Fruit fly (Drosophila melanogaster) whole organism, embryonic: ENCODE data around the gene ovm.

ENCODE experiments used
- BtbVII ChIP-seq: fragments of 200-800 bp; sonication (Bioruptor generic); optimal IDR thresholded peaks from 3 replicates; lab custom pipeline; 2017; ENCODE audit warnings: missing biosample characterization, mild to moderate bottlenecking, missing genetic modification characterization
- CG10147 ChIP-seq: fragments of 200-800 bp; sonication (Bioruptor generic); optimal IDR thresholded peaks from 2 replicates; lab custom pipeline; 2019; ENCODE audit warnings: missing biosample characterization, mild to moderate bottlenecking, missing genetic modification characterization, moderate library complexity
- CG10654 ChIP-seq: fragments of 200-800 bp; sonication (Bioruptor generic); optimal IDR thresholded peaks from 2 replicates; lab custom pipeline; 2016; ENCODE audit warnings: missing biosample characterization, missing genetic modification characterization
- CG10959 ChIP-seq: fragments of 200-800 bp; sonication (Bioruptor generic); IDR thresholded peaks from 2 replicates; pipeline ENCODE4 v1.3.6; 2022; ENCODE audit warnings: missing biosample characterization, missing genetic modification characterization
- CG12236 ChIP-seq: fragments of 200-800 bp; sonication (Bioruptor generic); optimal IDR thresholded peaks from 2 replicates; lab custom pipeline; 2016; ENCODE audit warnings: missing biosample characterization, missing genetic modification characterization
- CG12299 ChIP-seq: fragments of 200-800 bp; sonication (Bioruptor generic); optimal IDR thresholded peaks from 2 replicates; lab custom pipeline; 2018; ENCODE audit warnings: missing biosample characterization, mild to moderate bottlenecking, missing genetic modification characterization
- CG12769 ChIP-seq: fragments of 200-800 bp; sonication (Bioruptor generic); optimal IDR thresholded peaks from 2 replicates; lab custom pipeline; 2019; ENCODE audit warnings: missing biosample characterization, mild to moderate bottlenecking, missing genetic modification characterization, moderate library complexity
- CG14050 ChIP-seq: fragments of 200-800 bp; sonication (Bioruptor generic); IDR thresholded peaks from 3 replicates; pipeline ENCODE4 v1.3.6; 2022; ENCODE audit warnings: missing biosample characterization, missing genetic modification characterization
- CG17361 ChIP-seq: fragments of 200-800 bp; sonication (Bioruptor generic); IDR thresholded peaks from 3 replicates; pipeline ENCODE4 v1.3.6; 2022; ENCODE audit warnings: missing biosample characterization, missing genetic modification characterization
- CG18011 ChIP-seq: fragments of 200-800 bp; sonication (Bioruptor generic); optimal IDR thresholded peaks from 2 replicates; lab custom pipeline; 2017; ENCODE audit warnings: missing biosample characterization, missing genetic modification characterization, mild to moderate bottlenecking, moderate library complexity, missing genotype
- CG18764 ChIP-seq: fragments of 200-800 bp; sonication (Bioruptor generic); optimal IDR thresholded peaks from 3 replicates; lab custom pipeline; 2016; ENCODE audit warnings: missing biosample characterization, missing genetic modification characterization
- CG2120 ChIP-seq: fragments of 200-800 bp; sonication (Bioruptor generic); optimal IDR thresholded peaks from 3 replicates; lab custom pipeline; 2016; ENCODE audit warnings: missing biosample characterization, missing genetic modification characterization
- CG3407 ChIP-seq: fragments of 200-800 bp; sonication (Bioruptor generic); optimal IDR thresholded peaks from 2 replicates; lab custom pipeline; 2018; ENCODE audit warnings: missing biosample characterization, mild to moderate bottlenecking, missing genetic modification characterization
- CG3838 ChIP-seq: fragments of 200-800 bp; sonication (Bioruptor generic); optimal IDR thresholded peaks from 3 replicates; lab custom pipeline; 2016; ENCODE audit warnings: missing biosample characterization, missing genetic modification characterization
- CG4282 ChIP-seq: fragments of 200-800 bp; sonication (Bioruptor generic); optimal IDR thresholded peaks from 2 replicates; lab custom pipeline; 2016; ENCODE audit warnings: missing biosample characterization, missing genetic modification characterization
- CG4854 ChIP-seq: fragments of 200-800 bp; sonication (Bioruptor generic); optimal IDR thresholded peaks from 2 replicates; lab custom pipeline; 2016; ENCODE audit warnings: missing biosample characterization, missing genetic modification characterization, inconsistent platforms
- CG6813 ChIP-seq: fragments of 200-800 bp; sonication (Bioruptor generic); optimal IDR thresholded peaks from 2 replicates; lab custom pipeline; 2017; ENCODE audit warnings: missing biosample characterization, missing genetic modification characterization, mild to moderate bottlenecking, moderate library complexity, missing genetic modification reagents
- CG7271 ChIP-seq: fragments of 200-800 bp; sonication (Bioruptor generic); optimal IDR thresholded peaks from 2 replicates; lab custom pipeline; 2018; ENCODE audit warnings: missing biosample characterization, mild to moderate bottlenecking, missing genetic modification characterization, moderate library complexity
- CG7372 ChIP-seq: fragments of 200-800 bp; sonication (Bioruptor generic); IDR thresholded peaks from 2 replicates; pipeline ENCODE4 v1.3.6; 2022; ENCODE audit warnings: missing biosample characterization, missing genetic modification characterization
- CG8290 ChIP-seq, 3 experiments: fragments of 200-800 bp; sonication (Bioruptor generic); optimal IDR thresholded peaks; 2 replicates each; lab custom pipeline; 2016 to 2019; ENCODE audit warnings: missing biosample characterization in 3 of 3, missing genetic modification characterization in 3 of 3, mild to moderate bottlenecking in 2 of 3, moderate library complexity in 1 of 3
- CG9215 ChIP-seq: fragments of 200-800 bp; sonication (Bioruptor generic); IDR thresholded peaks from 2 replicates; pipeline ENCODE4 v1.3.6; 2022; ENCODE audit warnings: missing biosample characterization, missing genetic modification characterization
- CG9817 ChIP-seq: fragments of 200-800 bp; sonication (Bioruptor generic); optimal IDR thresholded peaks from 2 replicates; lab custom pipeline; 2018; ENCODE audit warnings: missing biosample characterization, mild to moderate bottlenecking, missing genetic modification characterization, moderate library complexity
- Elba2 ChIP-seq: fragments of 200-800 bp; sonication (Bioruptor generic); optimal IDR thresholded peaks from 3 replicates; lab custom pipeline; 2016; ENCODE audit warnings: missing biosample characterization, missing genetic modification characterization
- GATAe ChIP-seq: fragments of 200-800 bp; sonication (Bioruptor generic); conservative IDR thresholded peaks from 2 replicates; pipeline ENCODE4 v1.3.6; 2022; ENCODE audit warnings: missing biosample characterization, missing genetic modification characterization
- Hand ChIP-seq: fragments of 200-800 bp; sonication (Bioruptor generic); optimal IDR thresholded peaks from 2 replicates; lab custom pipeline; 2017; ENCODE audit warnings: mild to moderate bottlenecking, missing biosample characterization, missing genetic modification reagents, missing genetic modification characterization
- Hey ChIP-seq: fragments of 200-800 bp; sonication (Bioruptor generic); optimal IDR thresholded peaks from 3 replicates; lab custom pipeline; 2018; ENCODE audit warnings: missing biosample characterization, mild to moderate bottlenecking, missing genetic modification characterization
- HmgD ChIP-seq: fragments of 200-800 bp; sonication (Bioruptor generic); optimal IDR thresholded peaks from 3 replicates; lab custom pipeline; 2016; ENCODE audit warnings: missing biosample characterization, missing genetic modification characterization
- Hr3 ChIP-seq: fragments of 200-800 bp; sonication (Bioruptor generic); optimal IDR thresholded peaks from 3 replicates; lab custom pipeline; 2016; ENCODE audit warnings: missing biosample characterization, missing genetic modification characterization
- Mad ChIP-seq: fragments of 200-800 bp; sonication (Bioruptor generic); optimal IDR thresholded peaks from 2 replicates; lab custom pipeline; 2016; ENCODE audit warnings: missing biosample characterization, missing genetic modification characterization
- NC2β ChIP-seq: fragments of 200-800 bp; sonication (Bioruptor generic); optimal IDR thresholded peaks from 2 replicates; lab custom pipeline; 2016; ENCODE audit warnings: missing biosample characterization, missing genetic modification characterization
- Oli ChIP-seq: fragments of 200-800 bp; sonication (Bioruptor generic); optimal IDR thresholded peaks from 2 replicates; lab custom pipeline; 2018; ENCODE audit warnings: missing biosample characterization, mild to moderate bottlenecking, missing genetic modification characterization, moderate library complexity
- Pdp1 ChIP-seq, 2 experiments: fragments of 200-800 bp; sonication (Bioruptor generic); optimal IDR thresholded peaks; 3 replicates each; lab custom pipeline; 2016; ENCODE audit warnings: missing biosample characterization in 2 of 2, missing genetic modification characterization in 2 of 2, mild to moderate bottlenecking in 1 of 2, moderate library complexity in 1 of 2
- Rfx ChIP-seq: fragments of 200-800 bp; sonication (Bioruptor generic); IDR thresholded peaks from 2 replicates; pipeline ENCODE4 v1.3.6; 2022; ENCODE audit warnings: missing biosample characterization, missing genetic modification characterization
- Spps ChIP-seq: fragments of 200-800 bp; sonication (Bioruptor generic); optimal IDR thresholded peaks from 2 replicates; lab custom pipeline; 2018; ENCODE audit warnings: missing biosample characterization, mild to moderate bottlenecking, missing genetic modification characterization
- Vsx1 ChIP-seq: fragments of 200-800 bp; sonication (Bioruptor generic); optimal IDR thresholded peaks from 2 replicates; lab custom pipeline; 2017; ENCODE audit warnings: missing biosample characterization, mild to moderate bottlenecking, missing genetic modification characterization, missing genetic modification reagents
- ash1 ChIP-seq: fragments of 200-800 bp; sonication (Bioruptor generic); optimal IDR thresholded peaks from 2 replicates; lab custom pipeline; 2018; ENCODE audit warnings: missing biosample characterization, mild to moderate bottlenecking, missing genetic modification characterization
- crp ChIP-seq, 2 experiments: fragments of 200-800 bp; sonication (Bioruptor generic); optimal IDR thresholded peaks; 2 replicates in 1 of 2; 3 replicates in 1 of 2; lab custom pipeline; 2017; ENCODE audit warnings: missing biosample characterization in 2 of 2, missing genetic modification characterization in 2 of 2, mild to moderate bottlenecking in 1 of 2, moderate library complexity in 1 of 2
- cwo ChIP-seq: fragments of 200-800 bp; sonication (Bioruptor generic); optimal IDR thresholded peaks from 3 replicates; lab custom pipeline; 2017; ENCODE audit warnings: missing biosample characterization, missing genetic modification characterization, mild to moderate bottlenecking, moderate library complexity, missing genetic modification reagents
- dati ChIP-seq: fragments of 200-800 bp; sonication (Bioruptor generic); IDR thresholded peaks from 2 replicates; pipeline ENCODE4 v1.3.6; 2022; ENCODE audit warnings: missing biosample characterization, missing genetic modification characterization
- dimm ChIP-seq: fragments of 200-800 bp; sonication (Bioruptor generic); IDR thresholded peaks from 2 replicates; pipeline ENCODE4 v1.3.6; 2022; ENCODE audit warnings: missing biosample characterization, missing genetic modification characterization
- inv ChIP-seq: fragments of 200-800 bp; sonication (Bioruptor generic); IDR thresholded peaks from 2 replicates; pipeline ENCODE4 v1.3.6; 2022; ENCODE audit warnings: missing biosample characterization, missing genetic modification characterization; ENCODE audit not compliant: partially characterized antibody
- kay ChIP-seq: fragments of 200-800 bp; sonication (Bioruptor generic); optimal IDR thresholded peaks from 2 replicates; lab custom pipeline; 2016; ENCODE audit warnings: missing biosample characterization, missing genetic modification characterization
- lola ChIP-seq, 3 experiments: fragments of >200 bp in 2 of 3; fragments of 200-800 bp in 1 of 3; sonication (Bioruptor generic) in 1 of 3; optimal IDR thresholded peaks; 2 replicates each; lab custom pipeline; 2017 to 2019; ENCODE audit warnings: missing biosample characterization in 3 of 3, missing genetic modification characterization in 3 of 3, mild to moderate bottlenecking in 1 of 3, moderate library complexity in 1 of 3
- shn ChIP-seq: fragments of 200-800 bp; sonication (Bioruptor generic); optimal IDR thresholded peaks from 3 replicates; lab custom pipeline; 2016; ENCODE audit warnings: missing biosample characterization, missing genetic modification characterization
- sug ChIP-seq: fragments of 200-800 bp; optimal IDR thresholded peaks from 2 replicates; lab custom pipeline; 2019; ENCODE audit warnings: missing biosample characterization, mild to moderate bottlenecking, missing genetic modification characterization, moderate library complexity
- tx ChIP-seq: fragments of 200-800 bp; sonication (Bioruptor generic); optimal IDR thresholded peaks from 2 replicates; lab custom pipeline; 2016; ENCODE audit warnings: missing biosample characterization, missing genetic modification characterization
- z ChIP-seq: fragments of 200-800 bp; sonication (Bioruptor generic); IDR thresholded peaks from 3 replicates; pipeline ENCODE4 v1.3.6; 2022; ENCODE audit warnings: missing biosample characterization, missing genetic modification characterization

Gene ovm

dm6 chr2L:166115-167069, 25.6 kb upstream of the ovm start (continued):
- TF ChIP-seq dati (GFP tag; lab: Robert Waterston, UW) = no peak
- TF ChIP-seq tx (GFP tag; lab: Kevin White, UChicago) = peak; percentile 17
- peak; percentile 65 for TF ChIP-seq CG2120 (GFP tag; lab: Kevin White, UChicago)
- peak; percentile 57 for TF ChIP-seq Spps
- no peak for TF ChIP-seq CG14050 (GFP tag; lab: Robert Waterston, UW)
- peak; percentile 54 for TF ChIP-seq shn (GFP tag; lab: Kevin White, UChicago)
- TF ChIP-seq HmgD (GFP tag; lab: Kevin White, UChicago) = peak; percentile 11
- TF ChIP-seq NC2β (GFP tag; lab: Kevin White, UChicago) = peak; percentile 60
- TF ChIP-seq Mad = peak; percentile 22
- TF ChIP-seq CG17361 (GFP tag; lab: Robert Waterston, UW) = no peak
- TF ChIP-seq CG7271 (tag; lab: Kevin White, UChicago) = peak; percentile 43
- peak; percentile 59 for TF ChIP-seq CG12236 (GFP tag; lab: Kevin White, UChicago)
- TF ChIP-seq Hand (GFP tag; lab: Kevin White, UChicago) = peak; percentile 85
- peak; percentile 35 for TF ChIP-seq kay (GFP tag; lab: Kevin White, UChicago)
- peak; percentile 43 for TF ChIP-seq CG18764 (GFP tag; lab: Kevin White, UChicago)
- peak; percentile 37 for TF ChIP-seq CG10654 (GFP tag; lab: Kevin White, UChicago)
- peak in 1 of 3 experiments; percentile 34 for TF ChIP-seq lola (GFP tag; optimal IDR thresholded peaks at IDR 0.05; lab: Kevin White, UChicago)
- peak; percentile 56 for TF ChIP-seq CG4854 (GFP tag; lab: Kevin White, UChicago)
- TF ChIP-seq CG4282 (GFP tag; lab: Kevin White, UChicago) = peak; percentile 67
- TF ChIP-seq CG3838 (GFP tag; lab: Kevin White, UChicago) = peak; percentile 62
- peak; percentile 85 for TF ChIP-seq sug
- TF ChIP-seq inv (GFP tag; lab: Robert Waterston, UW) = no peak
- TF ChIP-seq BtbVII (GFP tag; lab: Kevin White, UChicago) = peak; percentile 88
- TF ChIP-seq Elba2 = no peak
- TF ChIP-seq crp (GFP tag; optimal IDR thresholded peaks at IDR 0.05; lab: Kevin White, UChicago) = peak in 1 of 2 experiments; percentile 47
- no peak for TF ChIP-seq CG9817 (tag; lab: Kevin White, UChicago)
- TF ChIP-seq CG10147 (GFP tag; lab: Kevin White, UChicago) = peak; percentile 82
- TF ChIP-seq CG12769 (tag; lab: Kevin White, UChicago) = peak; percentile 63
- TF ChIP-seq z (GFP tag; lab: Robert Waterston, UW) = no peak
- no peak for TF ChIP-seq GATAe (GFP tag; lab: Robert Waterston, UW)
- peak; percentile 82 for TF ChIP-seq cwo (GFP tag; lab: Kevin White, UChicago)
- TF ChIP-seq CG10959 = no peak
- TF ChIP-seq Rfx (GFP tag; lab: Robert Waterston, UW) = no peak
- TF ChIP-seq ash1 (GFP tag; lab: Kevin White, UChicago) = peak; percentile 91
- no peak for TF ChIP-seq Hr3 (GFP tag; lab: Kevin White, UChicago)
- TF ChIP-seq CG3407 (GFP tag; lab: Kevin White, UChicago) = peak; percentile 100

- TF ChIP-seq CG12299 = no peak
- TF ChIP-seq CG7372 (GFP tag; lab: Robert Waterston, UW) = no peak
- TF ChIP-seq Pdp1 (GFP tag; optimal IDR thresholded peaks at IDR 0.05; lab: Kevin White, UChicago) = peak in 1 of 2 experiments; percentile 35
- no peak for TF ChIP-seq CG6813 (GFP tag; lab: Kevin White, UChicago)
- no peak for TF ChIP-seq Vsx1 (GFP tag; lab: Kevin White, UChicago)
- no peak for TF ChIP-seq cwo (GFP tag; lab: Kevin White, UChicago)
- no peak for TF ChIP-seq CG8290 (GFP tag; optimal IDR thresholded peaks at IDR 0.05; lab: Kevin White, UChicago)
- TF ChIP-seq CG8290 (tag; optimal IDR thresholded peaks at IDR 0.05; lab: Kevin White, UChicago) = peak in 1 of 2 experiments; percentile 7
- no peak for TF ChIP-seq Hey (tag; lab: Kevin White, UChicago)
- no peak for TF ChIP-seq CG9215 (GFP tag; lab: Robert Waterston, UW)
- no peak for TF ChIP-seq CG18011 (GFP tag; lab: Kevin White, UChicago)
- TF ChIP-seq Oli = no peak
- TF ChIP-seq dimm = no peak
Observed at dm6 chr2L:165253-165890, 24.6 kb upstream of the ovm start.
